Worm (Caenorhabditis elegans): ENCODE results near the gene sre-3.

DNA sequence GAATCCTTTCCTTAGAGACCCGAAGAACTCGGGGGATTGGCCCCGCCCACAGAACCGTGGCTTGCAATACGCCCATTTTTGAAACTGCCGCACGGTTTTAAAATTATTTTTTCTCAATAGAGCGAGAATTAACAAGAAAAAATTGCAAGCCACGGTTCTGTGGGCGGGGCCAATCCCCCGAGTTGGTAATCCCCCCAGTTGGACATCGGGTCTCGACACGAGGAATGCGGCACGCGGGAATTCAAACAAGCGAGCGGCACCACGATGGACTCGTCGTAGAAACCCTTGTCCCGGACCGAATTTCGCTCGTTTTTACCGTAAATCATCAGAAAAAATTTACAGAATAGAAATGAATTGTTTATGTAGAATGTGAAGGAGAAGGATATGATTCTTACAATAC is 32.5 kb upstream of the sre-3 start:
- no peak for TF ChIP-seq dao-5 (tag; optimal IDR thresholded peaks at IDR 0.05)
- TF ChIP-seq him-1 (tag; optimal IDR thresholded peaks at IDR 0.05), result no peak
- TF ChIP-seq W03F9.2 (tag; optimal IDR thresholded peaks at IDR 0.05), result no peak

Data from whole organism, L4/young adult.